Worm (Caenorhabditis elegans): ENCODE results near the gene bus-4.

- TF ChIP-seq elt-1 (tag; optimal IDR thresholded peaks at IDR 0.05), result no peak
- no peak for TF ChIP-seq nhr-12 (tag; optimal IDR thresholded peaks at IDR 0.05)
- TF ChIP-seq eor-1 (tag; optimal IDR thresholded peaks at IDR 0.05), result no peak
- no peak for TF ChIP-seq tbx-2 (tag; optimal IDR thresholded peaks at IDR 0.05)
- no peak for TF ChIP-seq snpc-4 (tag; optimal IDR thresholded peaks at IDR 0.05)
- no peak for TF ChIP-seq R02D3.7 (tag; optimal IDR thresholded peaks at IDR 0.05)
- no peak for TF ChIP-seq nhr-28 (tag; optimal IDR thresholded peaks at IDR 0.05)
- TF ChIP-seq nfya-1 (tag; optimal IDR thresholded peaks at IDR 0.05; ENCODE audit: insufficient read depth), result no peak
- TF ChIP-seq ama-1 (optimal IDR thresholded peaks at IDR 0.05), result no peak
- no peak for TF ChIP-seq aly-2 (tag; optimal IDR thresholded peaks at IDR 0.05)
Measured at ce11 chrIV:4639352-4639751, 48.7 kb upstream of the bus-4 start.

Data from whole organism, L3 larva.